Worm (Caenorhabditis elegans): Measurements from ENCODE around the gene cyp-35B1.

The cyp-35B1 gene

DNA sequence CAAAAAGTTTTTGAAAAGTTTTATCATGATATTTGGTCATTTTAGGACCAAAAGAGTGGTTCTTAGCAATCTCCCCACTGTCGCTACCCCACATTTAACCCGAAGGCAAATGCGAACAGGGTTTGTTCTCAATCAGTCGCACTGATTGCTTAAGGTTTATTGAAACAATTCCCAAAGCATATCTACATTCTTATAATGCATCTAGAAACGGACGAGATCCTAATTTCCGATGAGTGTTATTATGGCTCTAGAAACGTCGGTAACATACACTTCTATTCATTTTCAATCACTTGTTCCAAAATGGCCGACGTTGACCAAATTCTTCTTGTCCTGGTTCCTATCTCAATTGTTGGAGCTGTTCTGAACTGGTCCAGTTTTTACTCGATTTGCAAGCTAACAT lies 17.2 kb upstream of the cyp-35B1 start, which contains the start of gene srx-65:
Gene srx-65 (plus strand): TSS at position 301 of the 400 bp plus-strand sequence.
- TF ChIP-seq Y75B8A.6 (GFP tag; IDR thresholded peaks at IDR 0.05) = no peak
- TF ChIP-seq aly-2 (tag; optimal IDR thresholded peaks at IDR 0.05) = no peak
- TF ChIP-seq zfp-3 (GFP tag; conservative IDR thresholded peaks at IDR 0.05) = no peak
- TF ChIP-seq vab-7 (GFP tag; IDR thresholded peaks at IDR 0.05) = no peak
- TF ChIP-seq Y5F2A.4 (GFP tag; optimal IDR thresholded peaks at IDR 0.05) = no peak
- no peak for TF ChIP-seq pha-4 (GFP tag; IDR thresholded peaks at IDR 0.05)
- TF ChIP-seq pha-4 (tag; optimal IDR thresholded peaks at IDR 0.05) = no peak
- no peak for TF ChIP-seq nhr-10 (tag; optimal IDR thresholded peaks at IDR 0.05)
- no peak for TF ChIP-seq hmg-1.1 (GFP tag; IDR thresholded peaks at IDR 0.05)
- TF ChIP-seq attf-4 (tag; optimal IDR thresholded peaks at IDR 0.05) = no peak
- no peak for TF ChIP-seq zfp-2 (tag; optimal IDR thresholded peaks at IDR 0.05)
- no peak for TF ChIP-seq Y105C5A.15 (GFP tag; IDR thresholded peaks at IDR 0.05)
- TF ChIP-seq T26A8.4 (GFP tag; IDR thresholded peaks at IDR 0.05) = no peak
- TF ChIP-seq nhr-76 (tag; optimal IDR thresholded peaks at IDR 0.05) = no peak
- no peak for TF ChIP-seq dmd-9 (GFP tag; IDR thresholded peaks at IDR 0.05)

ce11 chrV:3922547-3922946 lies 16.3 kb upstream of the cyp-35B1 start:
- no peak for TF ChIP-seq Y105C5A.15 (GFP tag; IDR thresholded peaks at IDR 0.05)
- TF ChIP-seq snpc-1.2 (GFP tag; IDR thresholded peaks at IDR 0.05) = no peak
- no peak for TF ChIP-seq skn-1 (tag; optimal IDR thresholded peaks at IDR 0.05)
- peak in 1 of 2 experiments; percentile 97 for TF ChIP-seq unc-62 (GFP tag; optimal IDR thresholded peaks at IDR 0.05 in 1 of 2)
- TF ChIP-seq unc-62 (tag; optimal IDR thresholded peaks at IDR 0.05) = no peak
- no peak for TF ChIP-seq mdl-1 (tag; optimal IDR thresholded peaks at IDR 0.05)
- no peak for TF ChIP-seq T26A8.4 (GFP tag; IDR thresholded peaks at IDR 0.05)
- no peak for TF ChIP-seq ceh-32 (tag; optimal IDR thresholded peaks at IDR 0.05; ENCODE audit: poor library complexity)

DNA sequence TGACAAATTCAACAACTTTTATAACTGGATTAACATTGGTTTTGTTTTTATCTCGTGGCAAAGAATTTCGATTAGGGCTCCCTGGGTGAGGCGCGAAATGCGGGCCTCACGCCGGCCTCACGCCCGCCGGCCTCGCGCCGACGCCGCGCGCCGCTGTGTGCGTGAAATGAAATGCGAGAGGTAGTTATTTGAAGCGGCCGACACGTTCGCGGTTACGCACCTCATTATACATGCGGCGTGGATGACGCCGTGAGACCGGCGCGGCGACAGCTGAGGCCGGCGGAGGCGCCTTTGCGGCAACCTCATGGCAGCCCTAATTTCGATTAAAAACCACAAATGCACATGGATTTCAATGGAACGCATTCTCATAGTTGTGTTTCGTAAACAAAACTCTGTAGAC lies 11.3 kb upstream of the cyp-35B1 start:
- TF ChIP-seq madf-5 (GFP tag; IDR thresholded peaks at IDR 0.05) (0 out of 4 replicates have a peak, but pooled peaks of 1 of the 2 experiments have one; percentile 8), nhr-48 (tag; optimal IDR thresholded peaks at IDR 0.05) (no peak), set-16 (GFP tag; IDR thresholded peaks at IDR 0.05) (peak; percentile 92)

- TF ChIP-seq F10B5.3 (tag; optimal IDR thresholded peaks at IDR 0.05) (no peak), dmd-6 (GFP tag; IDR thresholded peaks at IDR 0.05) (no peak), lin-13 (GFP tag; optimal IDR thresholded peaks at IDR 0.05) (no peak), Y75B8A.6 (GFP tag; IDR thresholded peaks at IDR 0.05) (no peak), set-16 (GFP tag; IDR thresholded peaks at IDR 0.05) (no peak), nhr-77 (tag; optimal IDR thresholded peaks at IDR 0.05) (no peak), nhr-11 (tag; optimal IDR thresholded peaks at IDR 0.05) (no peak), nhr-102 (tag; optimal IDR thresholded peaks at IDR 0.05) (no peak), Y48G9A.11 (GFP tag; IDR thresholded peaks at IDR 0.05) (no peak), D1046.2 (GFP tag; IDR thresholded peaks at IDR 0.05) (no peak), madf-5 (GFP tag; IDR thresholded peaks at IDR 0.05) (no peak), ces-1 (GFP tag; optimal IDR thresholded peaks at IDR 0.05) (no peak), aly-2 (tag; optimal IDR thresholded peaks at IDR 0.05) (no peak), ceh-28 (tag; optimal IDR thresholded peaks at IDR 0.05) (no peak), dpl-1 (GFP tag; optimal IDR thresholded peaks at IDR 0.05) (no peak), ztf-7 (tag; optimal IDR thresholded peaks at IDR 0.05) (no peak), ztf-11 (tag; optimal IDR thresholded peaks at IDR 0.05) (no peak), F49E8.2 (tag; optimal IDR thresholded peaks at IDR 0.05; ENCODE audit: borderline replicate concordance) (no peak), fkh-10 (GFP tag; optimal IDR thresholded peaks at IDR 0.05) (no peak)
Measured at ce11 chrV:3929099-3929498, 9.7 kb upstream of the cyp-35B1 start, which contains the start of gene srx-64. Gene srx-64 (plus strand): TSS chrV:3929399.

Measured in whole organism, L4 larva.